Fruit fly (Drosophila melanogaster): ENCODE results near the gene CG14015.

DNA sequence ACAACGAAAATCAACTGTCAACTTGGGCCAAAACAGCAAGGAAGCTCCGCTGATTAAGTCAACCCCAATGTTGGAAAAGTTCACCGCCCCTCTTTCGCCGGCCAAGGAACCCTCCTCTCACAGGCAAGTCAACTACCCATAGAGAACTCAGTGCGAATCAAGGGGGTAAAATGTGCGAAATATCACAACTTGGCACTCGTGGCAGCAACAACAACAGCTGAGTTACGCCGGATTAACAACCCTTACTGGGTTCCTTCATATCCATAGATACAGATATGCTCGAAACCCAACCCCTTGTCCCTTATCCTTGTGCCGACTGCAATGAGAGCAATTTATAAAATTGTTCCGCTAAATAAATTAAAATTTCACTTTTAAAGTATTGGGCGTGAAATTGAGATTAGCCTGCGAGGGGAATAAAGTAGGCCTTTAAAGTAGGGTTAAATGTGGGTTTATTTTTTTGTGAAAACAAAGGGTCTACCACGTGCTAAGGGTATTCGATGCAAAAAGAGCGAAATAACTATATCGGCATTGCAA is 49.8 kb downstream of the CG14015 start:
- TF ChIP-seq CG8478 (optimal IDR thresholded peaks at IDR 0.05) (no peak), CTCF (optimal IDR thresholded peaks at IDR 0.05) (no peak)
